Worm (Caenorhabditis elegans): ENCODE data around the gene enu-3.1.

Gene enu-3.1

ce11 chrIII:10435938-10436842 is at the start of gene enu-3.1, which contains the start of gene smrd-1:
enu-3.1 (plus strand) TSS chrIII:10436276.
smrd-1 (minus strand) TSS chrIII:10435988.
- TF ChIP-seq gmeb-1 (tag; optimal IDR thresholded peaks at IDR 0.05) (peak; percentile 60), mab-5 (tag; optimal IDR thresholded peaks at IDR 0.05) (peak; percentile 39), lsy-2 (tag; optimal IDR thresholded peaks at IDR 0.05) (peak; percentile 69 to 75), sma-3 (GFP tag; optimal IDR thresholded peaks at IDR 0.05) (peak; percentile 31), C34F6.9 (tag; optimal IDR thresholded peaks at IDR 0.05) (peak; percentile 78), crh-2 (tag; optimal IDR thresholded peaks at IDR 0.05) (peak; percentile 44), unc-55 (GFP tag; optimal IDR thresholded peaks at IDR 0.05) (peak; percentile 63), F13H6.1 (tag; optimal IDR thresholded peaks at IDR 0.05) (peak; percentile 50), lin-13 (GFP tag; optimal IDR thresholded peaks at IDR 0.05) (peak; percentile 76)

ce11 chrIII:10386476-10386875 is 49.6 kb upstream of the enu-3.1 start, which contains the start of gene C38H2.3:
C38H2.3 (minus strand) TSS chrIII:10386576.
- TF ChIP-seq aly-2 (tag; optimal IDR thresholded peaks at IDR 0.05) = no peak
- no peak for TF ChIP-seq elt-1 (tag; optimal IDR thresholded peaks at IDR 0.05)
- TF ChIP-seq nhr-237 (tag; optimal IDR thresholded peaks at IDR 0.05) = no peak
- no peak for TF ChIP-seq ztf-1 (GFP tag; conservative IDR thresholded peaks at IDR 0.05)
- no peak for TF ChIP-seq F13H6.1 (tag; optimal IDR thresholded peaks at IDR 0.05)
- no peak for TF ChIP-seq C34F6.9 (tag; optimal IDR thresholded peaks at IDR 0.05)
- TF ChIP-seq crh-2 (tag; optimal IDR thresholded peaks at IDR 0.05) = no peak
- no peak for TF ChIP-seq nhr-11 (tag; optimal IDR thresholded peaks at IDR 0.05)
- no peak for TF ChIP-seq lin-11 (tag; optimal IDR thresholded peaks at IDR 0.05)
- TF ChIP-seq nhr-77 (tag; optimal IDR thresholded peaks at IDR 0.05) = no peak
- TF ChIP-seq fos-1 (tag; optimal IDR thresholded peaks at IDR 0.05) = no peak
- TF ChIP-seq nhr-23 (tag; optimal IDR thresholded peaks at IDR 0.05) = no peak
- TF ChIP-seq mdl-1 (tag; optimal IDR thresholded peaks at IDR 0.05) = no peak
- no peak for TF ChIP-seq sem-4 (tag; optimal IDR thresholded peaks at IDR 0.05)
- no peak for TF ChIP-seq unc-55 (GFP tag; optimal IDR thresholded peaks at IDR 0.05)
- TF ChIP-seq lin-39 (tag; optimal IDR thresholded peaks at IDR 0.05) = no peak

DNA sequence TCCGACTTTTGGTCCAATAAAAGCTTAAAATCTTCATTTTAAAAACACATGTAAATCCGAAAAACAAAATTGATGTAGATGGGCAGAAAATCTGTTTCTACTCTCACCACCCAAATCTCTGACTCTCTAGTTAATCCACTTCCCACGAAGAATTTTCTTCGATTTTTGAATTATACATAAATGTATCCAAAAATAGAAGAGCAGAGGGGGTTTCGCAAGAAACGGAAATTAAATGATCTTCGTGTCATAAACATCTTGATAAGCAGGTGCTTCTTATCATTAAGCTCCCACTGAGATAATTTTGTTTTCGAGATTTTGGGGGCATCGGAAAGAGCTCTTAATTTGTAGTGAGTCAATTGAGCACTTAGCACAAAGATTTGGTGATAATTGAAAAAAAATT is 46.5 kb upstream of the enu-3.1 start:
- TF ChIP-seq snpc-4 (tag; optimal IDR thresholded peaks at IDR 0.05) (no peak), nhr-11 (tag; optimal IDR thresholded peaks at IDR 0.05) (no peak), gmeb-1 (tag; optimal IDR thresholded peaks at IDR 0.05) (no peak), skn-1 (tag; optimal IDR thresholded peaks at IDR 0.05) (no peak), R02D3.7 (tag; optimal IDR thresholded peaks at IDR 0.05) (no peak), unc-55 (GFP tag; optimal IDR thresholded peaks at IDR 0.05) (no peak), mab-5 (tag; optimal IDR thresholded peaks at IDR 0.05) (no peak), sem-4 (tag; optimal IDR thresholded peaks at IDR 0.05) (no peak), egl-27 (tag; optimal IDR thresholded peaks at IDR 0.05) (no peak)

ce11 chrIII:10391628-10392027 is 44.4 kb upstream of the enu-3.1 start, which contains the start of gene M03C11.9:
M03C11.9 (minus strand) TSS chrIII:10391728.
- TF ChIP-seq ztf-4 (tag; optimal IDR thresholded peaks at IDR 0.05) = no peak
- no peak for TF ChIP-seq ZK546.5 (tag; optimal IDR thresholded peaks at IDR 0.05)
- TF ChIP-seq nhr-10 (tag; optimal IDR thresholded peaks at IDR 0.05) = no peak
- TF ChIP-seq nhr-237 (tag; optimal IDR thresholded peaks at IDR 0.05) = no peak
- no peak for TF ChIP-seq unc-55 (GFP tag; optimal IDR thresholded peaks at IDR 0.05)
- TF ChIP-seq lin-39 (tag; optimal IDR thresholded peaks at IDR 0.05) = no peak
- TF ChIP-seq nhr-77 (tag; optimal IDR thresholded peaks at IDR 0.05) = no peak

DNA sequence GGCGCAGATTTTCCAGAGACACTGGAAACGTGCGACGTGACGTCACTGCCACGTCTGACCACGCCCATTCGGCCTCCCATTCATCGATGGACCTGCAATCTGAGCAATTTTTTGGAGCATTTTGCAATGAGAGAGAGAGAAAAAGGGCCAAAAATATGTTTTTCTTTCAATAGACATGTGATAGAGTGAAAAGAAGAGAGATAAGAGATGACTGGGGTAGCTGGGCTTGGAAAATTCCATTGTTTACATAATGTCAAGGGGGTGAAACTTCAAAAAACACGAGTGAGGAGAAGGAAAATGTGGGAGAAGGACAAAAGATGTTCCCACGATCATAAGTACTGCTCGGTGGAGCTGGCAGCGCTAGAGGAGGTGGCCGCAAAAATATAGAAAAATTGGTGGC is 40.1 kb upstream of the enu-3.1 start, which contains the start of gene M03C11.1:
Gene M03C11.1 (minus strand): TSS at position 101 of the 400 bp plus-strand sequence.
- TF ChIP-seq nhr-12 (tag; optimal IDR thresholded peaks at IDR 0.05) (no peak), nhr-25 (tag; optimal IDR thresholded peaks at IDR 0.05) (no peak), nhr-129 (tag; optimal IDR thresholded peaks at IDR 0.05) (no peak), zag-1 (tag; optimal IDR thresholded peaks at IDR 0.05) (no peak), ztf-11 (tag; optimal IDR thresholded peaks at IDR 0.05) (no peak)

Data from whole organism, L2 larva.